Worm (Caenorhabditis elegans): ENCODE data around the gene Y62H9A.8.

Gene Y62H9A.8

ce11 chrX:11892328-11892727 is at the start of gene Y62H9A.8:
Gene Y62H9A.8, minus strand, starts transcription at chrX:11892428.
- no peak for TF ChIP-seq unc-62 (GFP tag; optimal IDR thresholded peaks at IDR 0.05)

DNA sequence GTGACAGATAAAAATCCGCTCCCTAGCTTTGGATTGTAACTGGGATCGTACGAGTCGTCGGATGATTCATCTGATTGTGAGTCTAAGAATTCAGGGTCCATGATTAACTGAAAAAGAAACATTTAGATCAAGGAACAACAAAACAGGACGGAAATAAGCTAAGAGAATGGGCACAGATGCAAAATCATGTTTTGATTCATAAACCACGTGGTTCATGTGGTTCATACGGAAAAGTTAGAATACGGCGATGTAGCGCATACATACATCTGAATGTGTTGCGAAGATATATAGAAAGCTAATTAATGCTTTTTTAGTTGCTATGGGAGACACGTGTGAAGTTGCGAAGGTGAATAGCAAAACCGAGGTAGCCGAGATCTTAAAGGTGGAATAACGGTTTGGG is 49.7 kb upstream of the Y62H9A.8 start, which contains the start of gene F55G7.3:
Gene F55G7.3 (minus strand): TSS at position 101 of the 400 bp plus-strand sequence.
- no peak for TF ChIP-seq unc-62 (GFP tag; optimal IDR thresholded peaks at IDR 0.05)

DNA sequence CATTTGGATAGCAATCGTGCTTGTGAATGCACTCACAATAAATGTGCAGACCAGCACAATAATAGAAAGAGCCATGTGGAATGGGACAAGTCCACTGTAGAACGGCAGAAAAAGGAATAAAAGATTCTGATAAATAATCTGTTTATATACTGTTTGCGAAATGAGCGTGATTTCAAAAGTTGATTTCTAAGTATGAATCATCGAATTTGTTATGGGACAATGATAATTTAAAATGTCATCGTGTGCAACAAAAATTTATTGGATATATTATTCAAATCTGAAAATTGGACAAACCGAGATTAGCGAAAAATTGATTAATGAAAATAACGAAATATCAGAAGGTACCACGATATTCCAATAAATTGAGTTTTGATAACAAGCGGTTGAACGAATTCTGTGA is 46.6 kb upstream of the Y62H9A.8 start, which contains the start of gene F55G7.5:
Gene F55G7.5 (minus strand): TSS at position 101 of the 400 bp plus-strand sequence.
- TF ChIP-seq unc-62 (GFP tag; optimal IDR thresholded peaks at IDR 0.05) = no peak

ce11 chrX:11937343-11937935 is 45.2 kb upstream of the Y62H9A.8 start:
- peak; percentile 32 for TF ChIP-seq unc-62 (GFP tag; optimal IDR thresholded peaks at IDR 0.05)

- no peak for TF ChIP-seq unc-62 (GFP tag; optimal IDR thresholded peaks at IDR 0.05)
Measured at ce11 chrX:11934933-11935332, 42.7 kb upstream of the Y62H9A.8 start.

ce11 chrX:11933547-11933946 is 41.3 kb upstream of the Y62H9A.8 start:
- TF ChIP-seq unc-62 (GFP tag; optimal IDR thresholded peaks at IDR 0.05) = no peak

DNA sequence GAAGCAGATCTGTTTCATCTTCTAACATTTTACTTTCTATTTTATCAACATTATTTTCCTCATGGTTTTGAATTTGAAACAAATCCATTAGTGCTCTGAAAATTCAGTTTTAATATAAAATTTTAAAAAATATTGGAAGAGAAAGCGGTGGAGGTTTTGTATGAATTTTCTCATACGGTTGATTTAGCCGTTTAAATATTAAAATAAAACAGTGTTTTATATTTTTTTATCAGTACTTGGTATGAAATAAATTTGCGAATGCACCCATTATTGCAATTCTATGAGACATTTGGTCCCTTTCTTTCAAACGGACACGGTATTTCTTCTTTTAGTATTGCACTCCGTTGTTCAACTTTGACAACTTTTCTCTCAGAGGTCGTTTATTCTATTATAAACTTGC is 39.3 kb upstream of the Y62H9A.8 start, which contains the start of gene dot-1.4:
Gene dot-1.4 (minus strand): TSS at position 101 of the 400 bp plus-strand sequence.
- no peak for TF ChIP-seq unc-62 (GFP tag; optimal IDR thresholded peaks at IDR 0.05)

ce11 chrX:11927585-11927984 is 35.4 kb upstream of the Y62H9A.8 start, which contains the start of gene F55G7.4:
Gene F55G7.4, plus strand, starts transcription at chrX:11927885.
- TF ChIP-seq unc-62 (GFP tag; optimal IDR thresholded peaks at IDR 0.05) = no peak

ce11 chrX:11925243-11925642 is 33.0 kb upstream of the Y62H9A.8 start:
- TF ChIP-seq unc-62 (GFP tag; optimal IDR thresholded peaks at IDR 0.05) = no peak

DNA sequence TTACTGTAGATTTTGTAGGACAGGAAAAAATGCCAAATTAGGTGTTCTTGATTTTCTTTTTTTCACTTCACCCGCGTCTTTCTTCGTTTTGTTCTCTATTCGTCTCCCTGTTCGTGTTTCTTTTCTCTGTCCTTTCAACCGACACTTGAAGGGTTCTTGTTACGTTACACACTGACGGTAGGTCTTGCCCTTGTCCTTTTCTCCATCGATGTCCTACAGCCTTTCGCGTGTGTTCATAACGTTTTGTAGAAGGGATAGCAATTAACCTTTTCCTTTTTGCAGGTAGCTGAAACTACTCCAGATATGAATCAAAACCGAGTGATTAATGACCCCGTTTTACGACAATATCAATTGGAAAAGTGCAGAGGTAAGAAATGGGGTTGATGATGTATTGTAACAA is 31.9 kb upstream of the Y62H9A.8 start, which contains the start of gene F55G7.1:
Gene F55G7.1 (plus strand): TSS at position 276 of the 400 bp plus-strand sequence.
- TF ChIP-seq unc-62 (GFP tag; optimal IDR thresholded peaks at IDR 0.05) = no peak

- no peak for TF ChIP-seq unc-62 (GFP tag; optimal IDR thresholded peaks at IDR 0.05)
Measured at ce11 chrX:11920723-11921283, 28.6 kb upstream of the Y62H9A.8 start, which contains the start of gene Y62H9A.14. Gene Y62H9A.14, plus strand, starts transcription at chrX:11921233.

DNA sequence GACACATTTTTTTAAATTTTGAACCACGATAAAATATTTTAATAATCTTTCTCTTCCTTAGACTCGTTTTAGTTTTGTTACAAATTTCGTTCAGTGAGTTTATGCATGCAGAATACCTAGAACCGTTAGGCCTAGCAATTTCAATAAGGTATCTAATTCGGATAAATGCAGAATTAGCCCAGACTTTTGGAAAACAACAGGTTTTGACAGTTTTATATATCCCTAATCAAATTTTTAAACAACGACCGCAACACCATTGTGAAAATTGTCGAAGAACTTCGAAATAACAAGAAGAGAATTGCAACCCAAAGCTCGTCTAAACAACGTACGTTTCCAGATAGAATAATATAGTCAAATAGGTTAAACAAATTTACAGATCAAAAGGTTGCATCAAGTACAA is 25.8 kb upstream of the Y62H9A.8 start, which contains the start of gene Y62H9A.16:
Gene Y62H9A.16 (plus strand): TSS at position 301 of the 400 bp plus-strand sequence.
- no peak for TF ChIP-seq unc-62 (GFP tag; optimal IDR thresholded peaks at IDR 0.05)

ce11 chrX:11916705-11917104 is 24.5 kb upstream of the Y62H9A.8 start, which contains the start of gene Y62H9A.13:
Gene Y62H9A.13, plus strand, starts transcription at chrX:11917005.
- no peak for TF ChIP-seq unc-62 (GFP tag; optimal IDR thresholded peaks at IDR 0.05)

- no peak for TF ChIP-seq unc-62 (GFP tag; optimal IDR thresholded peaks at IDR 0.05)
Measured at ce11 chrX:11913824-11914223, 21.6 kb upstream of the Y62H9A.8 start, which contains the start of gene Y62H9A.12. Gene Y62H9A.12, plus strand, starts transcription at chrX:11914124.

ce11 chrX:11910046-11910445 is 17.8 kb upstream of the Y62H9A.8 start, which contains the start of gene Y62H9A.15:
Gene Y62H9A.15, minus strand, starts transcription at chrX:11910145.
- TF ChIP-seq unc-62 (GFP tag; optimal IDR thresholded peaks at IDR 0.05) = no peak

ce11 chrX:11909168-11909567 is 16.9 kb upstream of the Y62H9A.8 start:
- no peak for TF ChIP-seq unc-62 (GFP tag; optimal IDR thresholded peaks at IDR 0.05)

ce11 chrX:11908226-11908625 is 16.0 kb upstream of the Y62H9A.8 start:
- no peak for TF ChIP-seq unc-62 (GFP tag; optimal IDR thresholded peaks at IDR 0.05)
